Fruit fly (Drosophila melanogaster) whole organism, adult: ENCODE results near the gene CG42266.

ENCODE experiments used
- CG11617 ChIP-seq: fragments of 200-800 bp; sonication (Bioruptor generic); optimal IDR thresholded peaks from 2 replicates; lab custom pipeline; 2017; ENCODE audit warnings: mild to moderate bottlenecking, missing biosample characterization, missing genetic modification reagents, missing genetic modification characterization
- CG12768 ChIP-seq: fragments of 200-800 bp; sonication (Bioruptor generic); optimal IDR thresholded peaks from 2 replicates; lab custom pipeline; 2017; ENCODE audit warnings: missing biosample characterization, missing genetic modification characterization, mild to moderate bottlenecking, moderate library complexity, missing genetic modification reagents
- CG1620 ChIP-seq: fragments of 200-800 bp; sonication (Bioruptor generic); optimal IDR thresholded peaks from 2 replicates; lab custom pipeline; 2016; ENCODE audit warnings: missing biosample characterization, missing genetic modification characterization
- CG5204 ChIP-seq: fragments of 200-800 bp; sonication (Bioruptor generic); optimal IDR thresholded peaks from 2 replicates; lab custom pipeline; 2016; ENCODE audit warnings: missing biosample characterization, missing genetic modification characterization
- CG7045 ChIP-seq: fragments of 200-800 bp; sonication (Bioruptor generic); optimal IDR thresholded peaks from 2 replicates; lab custom pipeline; 2017; ENCODE audit warnings: missing biosample characterization, mild to moderate bottlenecking, missing genetic modification characterization
- Crg-1 ChIP-seq: fragments of 200-800 bp; sonication (Bioruptor generic); optimal IDR thresholded peaks from 2 replicates; lab custom pipeline; 2016; ENCODE audit warnings: missing biosample characterization, missing genetic modification characterization
- Hr96 ChIP-seq: fragments of 200-800 bp; sonication (Bioruptor generic); optimal IDR thresholded peaks from 2 replicates; lab custom pipeline; 2016; ENCODE audit warnings: missing biosample characterization, missing genetic modification characterization
- Mnt ChIP-seq: fragments of 200-800 bp; sonication (Bioruptor generic); optimal IDR thresholded peaks from 2 replicates; lab custom pipeline; 2016; ENCODE audit warnings: missing biosample characterization, mild to moderate bottlenecking, missing genetic modification characterization
- bab1 ChIP-seq: fragments of 200-800 bp; sonication (Bioruptor generic); optimal IDR thresholded peaks from 3 replicates; lab custom pipeline; 2019; ENCODE audit warnings: missing biosample characterization, mild to moderate bottlenecking, missing genetic modification characterization, moderate library complexity
- ovo ChIP-seq: fragments of 200-800 bp; sonication (Bioruptor generic); optimal IDR thresholded peaks from 2 replicates; lab custom pipeline; 2016; ENCODE audit warnings: missing biosample characterization, missing genetic modification characterization
- pad ChIP-seq: fragments of 200-800 bp; sonication (Bioruptor generic); optimal IDR thresholded peaks from 3 replicates; lab custom pipeline; 2017; ENCODE audit warnings: missing biosample characterization, missing genetic modification characterization, mild to moderate bottlenecking, moderate library complexity, missing genetic modification reagents
- tj ChIP-seq: fragments of 200-800 bp; sonication (Bioruptor generic); optimal IDR thresholded peaks from 3 replicates; lab custom pipeline; 2017; ENCODE audit warnings: missing biosample characterization, mild to moderate bottlenecking, missing genetic modification characterization, moderate library complexity
- toe ChIP-seq: fragments of 200-800 bp; sonication (Bioruptor generic); optimal IDR thresholded peaks from 2 replicates; lab custom pipeline; 2016; ENCODE audit warnings: missing biosample characterization, missing genetic modification characterization

DNA sequence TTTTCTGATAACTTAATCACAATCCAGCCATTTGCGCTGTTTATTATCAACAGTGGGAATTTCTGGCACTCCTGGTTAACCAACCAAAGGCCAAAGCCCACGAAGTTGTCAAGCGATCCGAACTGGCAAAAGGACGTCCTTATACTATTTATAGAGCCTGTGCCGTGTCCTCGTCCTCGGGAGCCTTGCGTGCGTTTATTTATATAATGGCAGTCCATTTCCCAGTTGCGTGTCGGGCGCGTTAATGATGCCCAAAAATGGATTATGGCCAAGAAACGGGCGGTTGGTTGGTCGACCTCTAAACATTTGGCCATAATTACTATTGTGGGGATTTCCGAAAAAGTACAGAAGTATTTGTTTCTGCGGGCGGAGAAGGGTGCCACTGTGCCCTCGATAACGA lies 19.7 kb downstream of the CG42266 start:
- TF ChIP-seq toe (GFP tag; lab: Kevin White, UChicago) (no peak), CG5204 (GFP tag; lab: Kevin White, UChicago) (no peak), Crg-1 (GFP tag; lab: Kevin White, UChicago) (no peak), CG7045 (GFP tag; lab: Kevin White, UChicago) (no peak), ovo (GFP tag; lab: Kevin White, UChicago) (no peak), Hr96 (GFP tag; lab: Kevin White, UChicago) (no peak), CG11617 (GFP tag; lab: Kevin White, UChicago) (no peak), bab1 (GFP tag; lab: Kevin White, UChicago) (no peak), CG1620 (no peak), pad (GFP tag; lab: Kevin White, UChicago) (no peak), Mnt (no peak), tj (GFP tag; lab: Kevin White, UChicago) (no peak), CG12768 (GFP tag; lab: Kevin White, UChicago) (no peak)
